Worm (Caenorhabditis elegans): ENCODE data around the gene vha-15.

DNA sequence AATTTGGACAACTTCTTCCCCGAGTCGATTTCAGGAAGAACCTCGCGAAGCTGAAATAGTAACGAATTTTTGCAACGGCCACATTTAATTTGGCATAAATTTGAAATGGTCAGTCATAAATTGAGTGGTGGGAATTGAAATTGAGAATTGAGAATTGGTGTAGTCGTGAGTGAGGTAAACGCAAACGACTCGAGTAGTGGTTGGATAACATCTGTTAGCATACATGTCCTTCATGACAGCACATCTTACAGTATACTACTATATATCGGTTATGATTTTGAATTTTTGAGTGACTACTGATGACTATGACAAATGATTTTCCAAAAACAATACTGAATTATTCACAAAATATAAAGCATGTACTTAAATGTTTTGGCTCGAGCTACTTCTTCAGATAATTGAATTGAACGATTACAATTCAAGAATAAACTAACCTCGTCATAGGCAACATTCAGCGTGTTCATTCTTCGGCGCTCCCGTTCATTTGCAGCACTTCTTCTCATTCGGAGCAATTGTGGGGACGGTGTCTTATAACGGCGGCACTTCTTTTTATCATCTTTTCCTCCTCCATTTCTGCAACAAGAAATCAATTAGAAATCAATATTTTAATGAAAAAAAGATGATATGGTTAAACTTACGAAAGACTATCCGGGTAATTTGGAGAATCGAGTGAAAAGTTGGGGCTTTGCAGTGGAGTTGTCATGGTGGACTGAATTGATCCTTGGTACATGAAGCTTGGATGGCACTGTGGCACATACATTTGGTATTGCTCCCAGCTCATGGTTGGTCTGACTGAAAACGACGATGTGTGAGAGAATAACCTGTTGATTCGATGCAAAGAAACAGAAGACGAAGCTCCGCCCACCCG, 8.2 kb upstream of the vha-15 start, which contains the start of gene lin-32:
- TF ChIP-seq ZK546.5 (tag; optimal IDR thresholded peaks at IDR 0.05): no peak
- TF ChIP-seq R02D3.7 (tag; optimal IDR thresholded peaks at IDR 0.05): no peak
- TF ChIP-seq ztf-1 (GFP tag; conservative IDR thresholded peaks at IDR 0.05): no peak
- no peak for TF ChIP-seq snpc-4 (tag; optimal IDR thresholded peaks at IDR 0.05)
- TF ChIP-seq ztf-11 (tag; optimal IDR thresholded peaks at IDR 0.05): no peak
- no peak for TF ChIP-seq nhr-25 (tag; optimal IDR thresholded peaks at IDR 0.05)
- TF ChIP-seq nhr-237 (tag; optimal IDR thresholded peaks at IDR 0.05): no peak
- no peak for TF ChIP-seq F13H6.1 (tag; optimal IDR thresholded peaks at IDR 0.05)
- TF ChIP-seq ceh-82 (tag; optimal IDR thresholded peaks at IDR 0.05): no peak
- no peak for TF ChIP-seq nhr-12 (tag; optimal IDR thresholded peaks at IDR 0.05)
- no peak for TF ChIP-seq blmp-1 (tag; optimal IDR thresholded peaks at IDR 0.05; ENCODE audit: insufficient read depth)
- no peak for TF ChIP-seq nhr-11 (tag; optimal IDR thresholded peaks at IDR 0.05)
- TF ChIP-seq nhr-6 (tag; optimal IDR thresholded peaks at IDR 0.05): no peak
- TF ChIP-seq lsy-2 (tag; optimal IDR thresholded peaks at IDR 0.05): no peak
